Worm (Caenorhabditis elegans) whole organism, L4 larva: ENCODE data around the gene gon-14.

ENCODE experiments used
- ces-1 ChIP-seq: fragments of 150-350 bp; sonication (generic microtip); optimal IDR thresholded peaks from 4 replicates; lab custom pipeline; 2014; ENCODE audit warnings: missing biosample characterization, missing genetic modification reagents, missing genetic modification characterization
- daf-16 ChIP-seq, 3 experiments: sonication (generic microtip); optimal IDR thresholded peaks; 2 replicates each; lab custom pipeline; 2016 to 2017; ENCODE audit warnings: missing genetic modification characterization in 3 of 3, missing genetic modification reagents in 3 of 3, mild to moderate bottlenecking in 2 of 3, missing compliant biosample characterization in 2 of 3, missing biosample characterization in 1 of 3, moderate library complexity in 1 of 3
- egl-27 ChIP-seq: sonication (generic microtip); optimal IDR thresholded peaks from 3 replicates; lab custom pipeline; 2017; ENCODE audit warnings: missing biosample characterization, missing genetic modification reagents, missing genetic modification characterization
- egl-43 ChIP-seq: fragments of 200-800 bp; sonication (Bioruptor generic); IDR thresholded peaks from 2 replicates; pipeline ENCODE4 v1.3.6; 2022; ENCODE audit warnings: missing genetic modification reagents, missing genetic modification characterization, missing compliant biosample characterization
- lin-38 ChIP-seq: fragments of 200-800 bp; sonication (Bioruptor generic); IDR thresholded peaks from 2 replicates; pipeline ENCODE4 v1.3.6; 2022; ENCODE audit warnings: missing genetic modification reagents, missing genetic modification characterization, missing compliant biosample characterization
- nhr-237 ChIP-seq: sonication (generic microtip); optimal IDR thresholded peaks from 2 replicates; lab custom pipeline; 2017; ENCODE audit warnings: missing biosample characterization, missing genetic modification characterization
- snpc-4 ChIP-seq: fragments of 150-350 bp; optimal IDR thresholded peaks from 2 replicates; lab custom pipeline; 2014; ENCODE audit warnings: missing biosample characterization, missing genetic modification characterization
- ztf-11 ChIP-seq: fragments of 150-350 bp; optimal IDR thresholded peaks from 2 replicates; lab custom pipeline; 2014; ENCODE audit warnings: missing biosample characterization, missing genetic modification characterization

- TF ChIP-seq nhr-237 (tag; lab: Kevin White, UChicago) (no peak), ces-1 (GFP tag; lab: Kevin White, UChicago) (no peak), snpc-4 (no peak), ztf-11 (tag; lab: Kevin White, UChicago) (no peak), egl-27 (tag; lab: Kevin White, UChicago) (no peak), daf-16 (GFP tag; optimal IDR thresholded peaks at IDR 0.05; lab: Kevin White, UChicago) (no peak), daf-16 (tag; optimal IDR thresholded peaks at IDR 0.05; lab: Kevin White, UChicago) (no peak), egl-43 (GFP tag; lab: Robert Waterston, UW) (no peak), lin-38 (GFP tag; lab: Robert Waterston, UW) (no peak)
Observed at ce11 chrV:6652051-6652450, 41.1 kb upstream of the gon-14 start, which contains the start of gene T10H9.8.
